Worm (Caenorhabditis elegans) whole organism, L3 larva: Measurements from ENCODE around the gene dmsr-15.

Source experiments
- egl-27 ChIP-seq: sonication (generic microtip); optimal IDR thresholded peaks from 4 replicates; lab custom pipeline; 2017; ENCODE audit warnings: missing biosample characterization, missing genetic modification reagents, missing genetic modification characterization
- fkh-10 ChIP-seq: sonication (generic microtip); optimal IDR thresholded peaks from 2 replicates; lab custom pipeline; 2017; ENCODE audit warnings: missing biosample characterization, missing genetic modification reagents, missing genetic modification characterization
- jun-1 ChIP-seq: fragments of 150-350 bp; optimal IDR thresholded peaks from 2 replicates; lab custom pipeline; 2014; ENCODE audit warnings: missing biosample characterization, missing genetic modification reagents, missing genetic modification characterization
- nhr-11 ChIP-seq: fragments of 150-350 bp; optimal IDR thresholded peaks from 2 replicates; lab custom pipeline; 2014; ENCODE audit warnings: missing biosample characterization, missing genetic modification characterization
- nhr-28 ChIP-seq: fragments of 150-350 bp; optimal IDR thresholded peaks from 2 replicates; lab custom pipeline; 2014; ENCODE audit warnings: missing biosample characterization, missing genetic modification characterization
- pha-4 ChIP-seq: fragments of 150-350 bp; optimal IDR thresholded peaks from 2 replicates; lab custom pipeline; 2014; ENCODE audit warnings: missing biosample characterization, missing genetic modification reagents, missing genetic modification characterization

- no peak for TF ChIP-seq fkh-10 (GFP tag; lab: Kevin White, UChicago)
- TF ChIP-seq pha-4 (tag; lab: Kevin White, UChicago), result no peak
- no peak for TF ChIP-seq nhr-28 (tag; lab: Kevin White, UChicago)
- no peak for TF ChIP-seq jun-1
- no peak for TF ChIP-seq nhr-11 (tag; lab: Kevin White, UChicago)
- no peak for TF ChIP-seq egl-27 (tag; lab: Kevin White, UChicago)
Observed at ce11 chrV:6819812-6820211, 8.9 kb downstream of the dmsr-15 start, which contains the start of gene dmsr-13.
